Fruit fly (Drosophila melanogaster): ENCODE data around the gene CG2983.

The CG2983 gene

dm6 chr2L:2856960-2857584 is 9.6 kb downstream of the CG2983 start, which contains the start of gene CG2991 (continued):
- TF ChIP-seq mam (GFP tag; optimal IDR thresholded peaks at IDR 0.05) (peak; percentile 54), CG11504 (tag; optimal IDR thresholded peaks at IDR 0.05) (peak; percentile 43), CG12744 (GFP tag; optimal IDR thresholded peaks at IDR 0.05) (no peak), vnd (GFP tag; IDR thresholded peaks at IDR 0.05; ENCODE audit: partially characterized antibody) (peak; percentile 59; the same call in 2 of the 3 replicates), dysf (GFP tag; IDR thresholded peaks at IDR 0.05) (no peak), stc (GFP tag; IDR thresholded peaks at IDR 0.05) (no peak), CG10267 (tag; optimal IDR thresholded peaks at IDR 0.05) (peak; percentile 69), CG9215 (GFP tag; IDR thresholded peaks at IDR 0.05) (no peak), amos (GFP tag; IDR thresholded peaks at IDR 0.05; ENCODE audit: partially characterized antibody) (peak; percentile 90; the same call in 1 of the 2 replicates), pho (GFP tag; optimal IDR thresholded peaks at IDR 0.05) (peak; percentile 38), br (optimal IDR thresholded peaks at IDR 0.05) (no peak), maf-S (GFP tag; optimal IDR thresholded peaks at IDR 0.05) (no peak), CG42726 (GFP tag; IDR thresholded peaks at IDR 0.05; ENCODE audit: partially characterized antibody) (peak; percentile 86), bigmax (GFP tag; optimal IDR thresholded peaks at IDR 0.05) (no peak), CG10321 (GFP tag; IDR thresholded peaks at IDR 0.05) (no peak), peb (GFP tag; IDR thresholded peaks at IDR 0.05) (no peak), tll (GFP tag; optimal IDR thresholded peaks at IDR 0.05) (no peak), CG4730 (GFP tag; IDR thresholded peaks at IDR 0.05) (no peak), Dp (GFP tag; optimal IDR thresholded peaks at IDR 0.05) (peak; percentile 84), CG14710 (tag; optimal IDR thresholded peaks at IDR 0.05) (peak; percentile 60), CG31365 (tag; optimal IDR thresholded peaks at IDR 0.05) (peak; percentile 3), Max (GFP tag; optimal IDR thresholded peaks at IDR 0.05) (peak; percentile 40), Fer3 (tag; optimal IDR thresholded peaks at IDR 0.05) (peak; percentile 5), al (GFP tag; IDR thresholded peaks at IDR 0.05) (no peak), CG8388 (GFP tag; optimal IDR thresholded peaks at IDR 0.05) (no peak), danr (GFP tag; IDR thresholded peaks at IDR 0.05) (no peak), CG34376 (GFP tag; optimal IDR thresholded peaks at IDR 0.05) (peak; percentile 20), CG15479 (GFP tag; optimal IDR thresholded peaks at IDR 0.05) (no peak), sd (tag; optimal IDR thresholded peaks at IDR 0.05) (peak; percentile 82), CG2202 (tag; optimal IDR thresholded peaks at IDR 0.05) (no peak), CG1024 (GFP tag; IDR thresholded peaks at IDR 0.05) (no peak), CG11398 (GFP tag; optimal IDR thresholded peaks at IDR 0.05) (no peak), CG13123 (GFP tag; optimal IDR thresholded peaks at IDR 0.05) (no peak), CG18764 (GFP tag; optimal IDR thresholded peaks at IDR 0.05) (no peak), CG6813 (GFP tag; optimal IDR thresholded peaks at IDR 0.05) (no peak), grau (tag; optimal IDR thresholded peaks at IDR 0.05) (peak; percentile 45), oc (tag; optimal IDR thresholded peaks at IDR 0.05) (no peak), CkIIα-i1 (GFP tag; IDR thresholded peaks at IDR 0.05) (no peak), PHDP (tag; optimal IDR thresholded peaks at IDR 0.05) (peak; percentile 4), CG16863 (GFP tag; optimal IDR thresholded peaks at IDR 0.05) (no peak), usp (GFP tag; optimal IDR thresholded peaks at IDR 0.05) (no peak), cwo (GFP tag; optimal IDR thresholded peaks at IDR 0.05) (no peak), crol (GFP tag; IDR thresholded peaks at IDR 0.05) (no peak), gcm2 (GFP tag; optimal IDR thresholded peaks at IDR 0.05) (peak; percentile 24), CG30403 (GFP tag; optimal IDR thresholded peaks at IDR 0.05) (no peak), h (optimal IDR thresholded peaks at IDR 0.05) (no peak), CG15514 (GFP tag; optimal IDR thresholded peaks at IDR 0.05) (peak; percentile 78), Hr39 (optimal IDR thresholded peaks at IDR 0.05) (no peak), Scr (GFP tag; IDR thresholded peaks at IDR 0.05; ENCODE audit: partially characterized antibody) (peak; percentile 82), TFAM (GFP tag; optimal IDR thresholded peaks at IDR 0.05) (no peak), Adf1 (GFP tag; IDR thresholded peaks at IDR 0.05) (no peak)

Data from whole organism, embryonic.